Fruit fly (Drosophila melanogaster) whole organism, embryonic: ENCODE results near the gene Ptp36E.

ENCODE experiments used
- Atf3 ChIP-seq: fragments of 200-800 bp; sonication (Bioruptor generic); optimal IDR thresholded peaks from 3 replicates; lab custom pipeline; 2016; ENCODE audit warnings: missing biosample characterization, missing genetic modification characterization
- B-H1 ChIP-seq: fragments of 200-800 bp; sonication (Bioruptor generic); IDR thresholded peaks from 3 replicates; pipeline ENCODE4 v1.3.6; 2022; ENCODE audit warnings: missing biosample characterization, missing genetic modification characterization
- CG10462 ChIP-seq: fragments of 200-800 bp; sonication (Bioruptor generic); optimal IDR thresholded peaks from 2 replicates; lab custom pipeline; 2016; ENCODE audit warnings: missing biosample characterization, missing genetic modification characterization
- CG10979 ChIP-seq: fragments of 200-800 bp; sonication (Bioruptor generic); optimal IDR thresholded peaks from 2 replicates; lab custom pipeline; 2018; ENCODE audit warnings: missing biosample characterization, mild to moderate bottlenecking, missing genetic modification characterization, moderate library complexity
- CG11247 ChIP-seq: fragments of 200-800 bp; sonication (Bioruptor generic); IDR thresholded peaks from 2 replicates; pipeline ENCODE4 v1.3.6; 2022; ENCODE audit warnings: missing biosample characterization, missing genetic modification characterization
- CG14014 ChIP-seq: fragments of 200-800 bp; sonication (Bioruptor generic); IDR thresholded peaks from 2 replicates; pipeline ENCODE4 v1.3.6; 2022; ENCODE audit warnings: missing biosample characterization, missing genetic modification characterization
- CG17186 ChIP-seq: fragments of 200-800 bp; sonication (Bioruptor generic); optimal IDR thresholded peaks from 3 replicates; lab custom pipeline; 2017; ENCODE audit warnings: missing biosample characterization, missing genetic modification reagents, missing genetic modification characterization
- CG17328 ChIP-seq: fragments of 200-800 bp; sonication (Bioruptor generic); IDR thresholded peaks from 2 replicates; pipeline ENCODE4 v1.3.6; 2022; ENCODE audit warnings: missing biosample characterization, missing genetic modification characterization
- CG17829 ChIP-seq: fragments of 200-800 bp; optimal IDR thresholded peaks from 2 replicates; lab custom pipeline; 2019; ENCODE audit warnings: missing biosample characterization, mild to moderate bottlenecking, missing genetic modification characterization, moderate library complexity
- CG18011 ChIP-seq: fragments of 200-800 bp; sonication (Bioruptor generic); optimal IDR thresholded peaks from 2 replicates; lab custom pipeline; 2017; ENCODE audit warnings: missing biosample characterization, missing genetic modification characterization, mild to moderate bottlenecking, moderate library complexity, missing genotype
- CG18262 ChIP-seq: fragments of 200-800 bp; optimal IDR thresholded peaks from 3 replicates; lab custom pipeline; 2019; ENCODE audit warnings: missing biosample characterization, mild to moderate bottlenecking, missing genetic modification characterization, moderate library complexity
- CG2116 ChIP-seq: fragments of 200-800 bp; sonication (Bioruptor generic); optimal IDR thresholded peaks from 3 replicates; lab custom pipeline; 2018; ENCODE audit warnings: missing biosample characterization, mild to moderate bottlenecking, missing genetic modification characterization
- CG2120 ChIP-seq: fragments of 200-800 bp; sonication (Bioruptor generic); optimal IDR thresholded peaks from 3 replicates; lab custom pipeline; 2016; ENCODE audit warnings: missing biosample characterization, missing genetic modification characterization
- CG3281 ChIP-seq: fragments of 200-800 bp; sonication (Bioruptor generic); optimal IDR thresholded peaks from 3 replicates; lab custom pipeline; 2017; ENCODE audit warnings: missing biosample characterization, mild to moderate bottlenecking, missing genetic modification characterization
- CG8290 ChIP-seq, 3 experiments: fragments of 200-800 bp; sonication (Bioruptor generic); optimal IDR thresholded peaks; 2 replicates each; lab custom pipeline; 2016 to 2019; ENCODE audit warnings: missing biosample characterization in 3 of 3, missing genetic modification characterization in 3 of 3, mild to moderate bottlenecking in 2 of 3, moderate library complexity in 1 of 3
- CG9876 ChIP-seq: fragments of 200-800 bp; sonication (Bioruptor generic); optimal IDR thresholded peaks from 2 replicates; lab custom pipeline; 2016; ENCODE audit warnings: missing biosample characterization, missing genetic modification characterization
- CTCF ChIP-seq: fragments of 200-800 bp; sonication (Bioruptor generic); optimal IDR thresholded peaks from 2 replicates; lab custom pipeline; 2017; ENCODE audit warnings: missing biosample characterization, mild to moderate bottlenecking, missing genetic modification characterization, moderate library complexity
- D19B ChIP-seq: fragments of 200-800 bp; sonication (Bioruptor generic); optimal IDR thresholded peaks from 2 replicates; lab custom pipeline; 2017; ENCODE audit warnings: missing biosample characterization, mild to moderate bottlenecking, missing genetic modification characterization
- H15 ChIP-seq: fragments of 200-800 bp; sonication (Bioruptor generic); IDR thresholded peaks from 3 replicates; pipeline ENCODE4 v1.3.6; 2022; ENCODE audit warnings: missing biosample characterization, missing genetic modification characterization
- H2.0 ChIP-seq: fragments of 200-800 bp; sonication (Bioruptor generic); IDR thresholded peaks from 2 replicates; pipeline ENCODE4 v1.3.6; 2022; ENCODE audit warnings: missing biosample characterization, missing genetic modification characterization
- HLH4C ChIP-seq: fragments of 200-800 bp; sonication (Bioruptor generic); IDR thresholded peaks from 3 replicates; pipeline ENCODE4 v1.3.6; 2022; ENCODE audit warnings: missing biosample characterization, missing genetic modification characterization; ENCODE audit not compliant: partially characterized antibody
- Kr ChIP-seq: fragments of 200-800 bp; sonication (Bioruptor generic); optimal IDR thresholded peaks from 2 replicates; lab custom pipeline; 2017; ENCODE audit warnings: missing biosample characterization, mild to moderate bottlenecking, missing genetic modification characterization
- MTF-1 ChIP-seq: fragments of 200-800 bp; sonication (Bioruptor generic); optimal IDR thresholded peaks from 2 replicates; lab custom pipeline; 2018; ENCODE audit warnings: missing biosample characterization, mild to moderate bottlenecking, missing genetic modification characterization, borderline replicate concordance
- NfI ChIP-seq: fragments of 200-800 bp; sonication (Bioruptor generic); optimal IDR thresholded peaks from 3 replicates; lab custom pipeline; 2018; ENCODE audit warnings: missing biosample characterization, mild to moderate bottlenecking, missing genetic modification characterization, moderate library complexity
- Poxn ChIP-seq: fragments of 200-800 bp; sonication (Bioruptor generic); IDR thresholded peaks from 2 replicates; pipeline ENCODE4 v1.3.6; 2022; ENCODE audit warnings: missing biosample characterization, missing genetic modification characterization
- bcd ChIP-seq: fragments of 200-800 bp; sonication (Bioruptor generic); optimal IDR thresholded peaks from 2 replicates; lab custom pipeline; 2017; ENCODE audit warnings: missing biosample characterization, mild to moderate bottlenecking, missing genetic modification characterization
- chif ChIP-seq, 2 experiments: fragments of 200-800 bp; sonication (Bioruptor generic); optimal IDR thresholded peaks; 3 replicates each; lab custom pipeline; 2016; ENCODE audit warnings: missing biosample characterization in 2 of 2, missing genetic modification characterization in 2 of 2
- fd102C ChIP-seq: fragments of 200-800 bp; sonication (Bioruptor generic); optimal IDR thresholded peaks from 2 replicates; lab custom pipeline; 2018; ENCODE audit warnings: missing biosample characterization, mild to moderate bottlenecking, missing genetic modification characterization, moderate library complexity
- lab ChIP-seq: fragments of 200-800 bp; sonication (Bioruptor generic); optimal IDR thresholded peaks from 3 replicates; lab custom pipeline; 2017; ENCODE audit warnings: missing biosample characterization, missing genetic modification characterization, mild to moderate bottlenecking, moderate library complexity, missing genetic modification reagents
- lola ChIP-seq, 3 experiments: fragments of >200 bp in 2 of 3; fragments of 200-800 bp in 1 of 3; sonication (Bioruptor generic) in 1 of 3; optimal IDR thresholded peaks; 2 replicates each; lab custom pipeline; 2017 to 2019; ENCODE audit warnings: missing biosample characterization in 3 of 3, missing genetic modification characterization in 3 of 3, mild to moderate bottlenecking in 1 of 3, moderate library complexity in 1 of 3
- mld ChIP-seq: fragments of 200-800 bp; sonication (Bioruptor generic); IDR thresholded peaks from 3 replicates; pipeline ENCODE4 v1.3.6; 2022; ENCODE audit warnings: missing biosample characterization, missing genetic modification characterization; ENCODE audit not compliant: partially characterized antibody
- onecut ChIP-seq: fragments of 200-800 bp; sonication (Bioruptor generic); IDR thresholded peaks from 2 replicates; pipeline ENCODE4 v1.3.6; 2022; ENCODE audit warnings: missing biosample characterization, missing genetic modification characterization
- pho ChIP-seq: fragments of 200-800 bp; sonication (Bioruptor generic); optimal IDR thresholded peaks from 2 replicates; lab custom pipeline; 2016; ENCODE audit warnings: missing biosample characterization, missing genetic modification characterization
- pum ChIP-seq: fragments of 200-800 bp; sonication (Bioruptor generic); optimal IDR thresholded peaks from 2 replicates; lab custom pipeline; 2016; ENCODE audit warnings: missing biosample characterization, missing genetic modification characterization
- rib ChIP-seq: fragments of 200-800 bp; sonication (Bioruptor generic); IDR thresholded peaks from 2 replicates; pipeline ENCODE4 v1.3.6; 2022; ENCODE audit warnings: missing biosample characterization, missing genetic modification characterization
- row ChIP-seq: fragments of 200-800 bp; sonication (Bioruptor generic); IDR thresholded peaks from 3 replicates; pipeline ENCODE4 v1.3.6; 2022; ENCODE audit warnings: missing biosample characterization, missing genetic modification characterization
- sc ChIP-seq, 3 experiments: fragments of >200 bp in 2 of 3; fragments of 200-800 bp in 1 of 3; sonication (Bioruptor generic) in 1 of 3; optimal IDR thresholded peaks; 2 replicates in 2 of 3; 3 replicates in 1 of 3; lab custom pipeline; 2017; ENCODE audit warnings: mild to moderate bottlenecking in 1 of 3, missing biosample characterization in 1 of 3, missing genetic modification characterization in 1 of 3, missing genetic modification reagents in 1 of 3
- schlank ChIP-seq: fragments of 200-800 bp; sonication (Bioruptor generic); optimal IDR thresholded peaks from 2 replicates; lab custom pipeline; 2018; ENCODE audit warnings: missing biosample characterization, mild to moderate bottlenecking, missing genetic modification characterization
- sens ChIP-seq: fragments of 200-800 bp; sonication (Bioruptor generic); peaks from one replicate; lab custom pipeline; 2016; ENCODE audit warnings: missing biosample characterization, missing genetic modification characterization
- sr ChIP-seq: fragments of 200-800 bp; sonication (Bioruptor generic); IDR thresholded peaks from 3 replicates; pipeline ENCODE4 v1.3.6; 2022; ENCODE audit warnings: missing biosample characterization, missing genetic modification characterization
- tap ChIP-seq: fragments of 200-800 bp; optimal IDR thresholded peaks from 3 replicates; lab custom pipeline; 2019; ENCODE audit warnings: missing biosample characterization, mild to moderate bottlenecking, missing genetic modification characterization, moderate library complexity
- tin ChIP-seq: fragments of 200-800 bp; sonication (Bioruptor generic); optimal IDR thresholded peaks from 3 replicates; lab custom pipeline; 2016; ENCODE audit warnings: missing biosample characterization, missing genetic modification characterization
- tll ChIP-seq, 2 experiments: fragments of 200-800 bp in 1 of 2; fragments of >200 bp in 1 of 2; sonication (Bioruptor generic) in 1 of 2; optimal IDR thresholded peaks; 2 replicates each; lab custom pipeline; 2017 to 2019; ENCODE audit warnings: missing biosample characterization in 2 of 2, missing genetic modification characterization in 2 of 2, mild to moderate bottlenecking in 1 of 2, moderate library complexity in 1 of 2
- unc-4 ChIP-seq: fragments of 200-800 bp; sonication (Bioruptor generic); IDR thresholded peaks from 2 replicates; pipeline ENCODE4 v1.3.6; 2022; ENCODE audit warnings: missing biosample characterization, missing genetic modification characterization; ENCODE audit not compliant: partially characterized antibody
- vfl ChIP-seq: fragments of 200-800 bp; sonication (Bioruptor generic); optimal IDR thresholded peaks from 2 replicates; lab custom pipeline; 2016; ENCODE audit warnings: missing biosample characterization, missing genetic modification characterization
- zen ChIP-seq: fragments of 200-800 bp; sonication (Bioruptor generic); optimal IDR thresholded peaks from 3 replicates; lab custom pipeline; 2018; ENCODE audit warnings: missing biosample characterization, mild to moderate bottlenecking, missing genetic modification characterization, moderate library complexity
- zf30C ChIP-seq: fragments of 200-800 bp; sonication (Bioruptor generic); optimal IDR thresholded peaks from 3 replicates; lab custom pipeline; 2018; ENCODE audit warnings: missing biosample characterization, mild to moderate bottlenecking, missing genetic modification characterization
- zfh2 ChIP-seq: fragments of 200-800 bp; sonication (Bioruptor generic); optimal IDR thresholded peaks from 2 replicates; lab custom pipeline; 2016; ENCODE audit warnings: missing biosample characterization, missing genetic modification characterization

Ptp36E gene

DNA sequence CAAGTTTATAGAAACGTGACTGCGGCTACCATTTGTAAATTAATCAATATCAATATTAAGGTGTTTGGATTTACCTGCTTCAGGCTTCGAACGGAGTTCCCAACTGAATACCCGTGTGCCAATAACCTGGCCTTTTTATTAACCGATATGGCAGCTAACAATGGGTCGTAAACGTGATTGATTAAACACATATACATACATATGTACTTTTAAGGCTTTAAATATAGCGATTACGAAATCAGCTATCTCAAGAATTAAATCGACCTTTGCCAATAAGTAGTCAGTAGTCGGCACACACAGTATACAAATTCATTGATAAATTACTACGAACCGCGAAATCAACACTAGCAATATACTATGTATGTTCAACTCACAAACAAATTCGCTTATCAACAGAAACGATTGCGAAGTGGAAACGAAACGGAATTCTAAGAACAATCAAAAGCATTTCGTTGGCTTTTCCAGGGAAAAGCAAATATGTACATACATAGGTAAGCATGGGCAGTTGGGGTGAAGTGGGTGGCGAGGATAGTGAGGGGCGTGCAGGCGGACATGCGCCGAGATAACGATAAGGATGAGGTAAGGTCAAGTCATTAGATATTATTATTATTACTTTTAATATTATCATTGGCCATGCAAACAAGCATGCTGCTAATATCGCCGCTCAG, 36.1 kb downstream of the Ptp36E start (continued):
- TF ChIP-seq CG8290 (GFP tag; optimal IDR thresholded peaks at IDR 0.05; lab: Kevin White, UChicago) (peak; percentile 63), CG8290 (tag; optimal IDR thresholded peaks at IDR 0.05; lab: Kevin White, UChicago) (peak; percentile 46 to 84), CG2120 (GFP tag; lab: Kevin White, UChicago) (peak; percentile 38), sc (optimal IDR thresholded peaks at IDR 0.05; lab: Kevin White, UChicago) (no peak), sc (GFP tag; optimal IDR thresholded peaks at IDR 0.05; lab: Kevin White, UChicago) (peak; percentile 69), row (GFP tag; lab: Robert Waterston, UW) (no peak), sens (GFP tag; lab: Kevin White, UChicago) (peak; percentile 95), vfl (GFP tag; lab: Kevin White, UChicago) (no peak), chif (GFP tag; optimal IDR thresholded peaks at IDR 0.05; lab: Kevin White, UChicago) (peak in 1 of 2 experiments; percentile 74), rib (GFP tag; lab: Robert Waterston, UW) (peak; percentile 83), tll (GFP tag; optimal IDR thresholded peaks at IDR 0.05; lab: Kevin White, UChicago) (no peak), CG11247 (no peak), NfI (GFP tag; lab: Kevin White, UChicago) (peak; percentile 66), CG17328 (GFP tag; lab: Robert Waterston, UW) (peak; percentile 58), MTF-1 (GFP tag; lab: Kevin White, UChicago) (peak; percentile 91), H2.0 (no peak; the same call in 1 of the 2 replicates), zfh2 (GFP tag; lab: Kevin White, UChicago) (no peak), CG9876 (GFP tag; lab: Kevin White, UChicago) (peak; percentile 27), tap (tag; lab: Kevin White, UChicago) (peak; percentile 71), unc-4 (no peak), pum (GFP tag; lab: Kevin White, UChicago) (peak; percentile 25), CG18262 (tag; lab: Kevin White, UChicago) (peak; percentile 53), onecut (GFP tag; lab: Robert Waterston, UW) (peak; percentile 75), CG2116 (peak; percentile 14), H15 (GFP tag; lab: Robert Waterston, UW) (no peak), HLH4C (GFP tag; lab: Robert Waterston, UW) (no peak), schlank (tag; lab: Kevin White, UChicago) (peak; percentile 82), mld (GFP tag; lab: Robert Waterston, UW) (no peak), fd102C (no peak), D19B (peak; percentile 24), CG10979 (tag; lab: Kevin White, UChicago) (peak; percentile 31), zen (tag; lab: Kevin White, UChicago) (no peak), CG18011 (GFP tag; lab: Kevin White, UChicago) (peak; percentile 38), lola (GFP tag; optimal IDR thresholded peaks at IDR 0.05; lab: Kevin White, UChicago) (peak in 1 of 3 experiments; percentile 52), bcd (GFP tag; lab: Kevin White, UChicago) (peak; percentile 51), CTCF (GFP tag; lab: Kevin White, UChicago) (peak; percentile 6), B-H1 (GFP tag; lab: Robert Waterston, UW) (peak; percentile 32; the same call in 1 of the 3 replicates), Atf3 (GFP tag; lab: Kevin White, UChicago) (peak; percentile 4), lab (GFP tag; lab: Kevin White, UChicago) (peak; percentile 91), CG10462 (peak; percentile 33), CG14014 (GFP tag; lab: Robert Waterston, UW) (peak; percentile 70; the same call in 1 of the 2 replicates), tin (GFP tag; lab: Kevin White, UChicago) (no peak), CG17186 (peak; percentile 42), CG3281 (peak; percentile 69), sr (peak; percentile 68; the same call in 2 of the 3 replicates), CG17829 (peak; percentile 16), Kr (GFP tag; lab: Kevin White, UChicago) (peak; percentile 73), pho (GFP tag; lab: Kevin White, UChicago) (no peak), Poxn (GFP tag; lab: Robert Waterston, UW) (no peak), zf30C (GFP tag; lab: Kevin White, UChicago) (no peak)
